Worm (Caenorhabditis elegans) whole organism, L4/young adult: Measurements from ENCODE around the gene B0454.5.

Source experiments
- W03F9.2 ChIP-seq: fragments of 150-350 bp; optimal IDR thresholded peaks from 2 replicates; lab custom pipeline; 2014; ENCODE audit warnings: missing biosample characterization, missing genetic modification characterization
- dao-5 ChIP-seq: sonication (generic microtip); optimal IDR thresholded peaks from 2 replicates; lab custom pipeline; 2016; ENCODE audit warnings: missing genotype, missing genetic modification characterization, moderate library complexity, missing compliant biosample characterization
- him-1 ChIP-seq: sonication (generic microtip); optimal IDR thresholded peaks from 2 replicates; lab custom pipeline; 2016; ENCODE audit warnings: missing genotype, missing genetic modification reagents, missing genetic modification characterization, missing compliant biosample characterization

- TF ChIP-seq dao-5 (no peak), W03F9.2 (tag; lab: Kevin White, UChicago) (no peak), him-1 (tag; lab: Kevin White, UChicago) (no peak)
These were observed 25.3 kb downstream of the B0454.5 start for ce11 chrII:3063984-3064383.
